Worm (Caenorhabditis elegans) whole organism, late embryonic: ENCODE results near the gene C25F6.1.

Experiments
- nfya-1 ChIP-seq: sonication (generic microtip); optimal IDR thresholded peaks from 2 replicates; lab custom pipeline; 2017; ENCODE audit warnings: missing genetic modification characterization, mild to moderate bottlenecking, missing compliant biosample characterization, antibody characterized with exemption, moderate library complexity
- pat-9 ChIP-seq: fragments of 200-800 bp; sonication (Bioruptor generic); optimal IDR thresholded peaks from 2 replicates; lab custom pipeline; 2018; ENCODE audit warnings: mild to moderate bottlenecking, missing genetic modification characterization, moderate library complexity, missing compliant biosample characterization
- tbx-2 ChIP-seq: sonication (generic microtip); optimal IDR thresholded peaks from 2 replicates; lab custom pipeline; 2016; ENCODE audit warnings: missing genetic modification characterization, missing compliant biosample characterization

- TF ChIP-seq tbx-2 (tag; lab: Kevin White, UChicago), result no peak
- no peak for TF ChIP-seq nfya-1 (tag; lab: Kevin White, UChicago)
- TF ChIP-seq pat-9 (tag; lab: Kevin White, UChicago), result no peak
Measured at ce11 chrX:5465631-5466030, 20.7 kb upstream of the C25F6.1 start.
